Fruit fly (Drosophila melanogaster): ENCODE results near the gene Hr4.

DNA sequence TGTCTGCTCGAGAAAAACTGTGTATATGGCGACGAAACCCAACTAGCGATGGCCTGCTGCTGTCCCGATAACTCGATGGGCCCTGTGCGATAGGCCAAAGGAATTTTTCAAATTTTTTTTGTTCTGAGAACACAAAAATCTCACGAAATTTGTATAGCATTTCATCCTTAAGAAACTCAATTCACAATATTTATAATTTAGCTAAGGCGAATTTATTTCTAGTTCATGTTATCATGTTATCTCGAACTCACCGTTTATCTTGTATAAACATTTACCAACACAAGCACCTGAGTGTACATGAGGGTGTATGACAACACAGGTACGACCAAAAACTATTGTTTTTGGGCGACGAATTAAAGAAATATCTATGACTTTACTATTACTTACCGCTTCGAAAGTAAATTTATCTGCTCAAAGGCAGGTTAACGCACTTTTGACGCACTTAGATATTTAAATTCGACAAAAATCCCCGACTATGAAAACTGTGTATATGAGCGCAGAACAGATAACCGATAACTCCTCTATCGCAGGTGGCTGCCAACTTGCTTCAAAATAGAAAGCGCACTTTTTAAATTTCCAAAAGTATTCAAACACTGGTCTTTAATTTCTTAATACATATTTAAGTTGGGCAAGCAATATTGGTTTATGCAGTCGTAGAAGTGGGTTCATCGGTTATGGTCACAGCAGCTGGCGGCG is 41.5 kb upstream of the Hr4 start, which contains the start of gene arm:
- no peak for TF ChIP-seq CTCF (optimal IDR thresholded peaks at IDR 0.05)
- no peak for TF ChIP-seq CG8478 (optimal IDR thresholded peaks at IDR 0.05)

Data from S2 (cell line).